Worm (Caenorhabditis elegans): ENCODE measurements around the gene C43C3.4.

ce11 chrX:9637700-9638099 lies 37.0 kb downstream of the C43C3.4 start:
- TF ChIP-seq nhr-237 (tag; optimal IDR thresholded peaks at IDR 0.05) (no peak), elt-3 (tag; optimal IDR thresholded peaks at IDR 0.05) (no peak), nhr-77 (tag; optimal IDR thresholded peaks at IDR 0.05) (no peak)
